Worm (Caenorhabditis elegans) whole organism, L4 larva: Measurements from ENCODE around the gene wrt-4.

ENCODE experiments used
- D1046.2 ChIP-seq: fragments of 200-800 bp; sonication (Bioruptor generic); IDR thresholded peaks from 2 replicates; pipeline ENCODE4 v1.3.6; 2022; ENCODE audit warnings: missing genetic modification characterization, missing compliant biosample characterization
- F26F4.8 ChIP-seq: fragments of 200-800 bp; sonication (Bioruptor generic); conservative IDR thresholded peaks from 2 replicates; pipeline ENCODE4 v1.3.6; 2022; ENCODE audit warnings: missing genetic modification characterization, missing compliant biosample characterization
- F37D6.2 ChIP-seq: sonication (generic microtip); optimal IDR thresholded peaks from 2 replicates; lab custom pipeline; 2016; ENCODE audit warnings: mild to moderate bottlenecking, missing genetic modification characterization, missing compliant biosample characterization
- F49E8.2 ChIP-seq: sonication (generic microtip); optimal IDR thresholded peaks from 2 replicates; lab custom pipeline; 2016; ENCODE audit warnings: missing compliant biosample characterization, mild to moderate bottlenecking, missing genetic modification characterization, borderline replicate concordance
- Y48G9A.11 ChIP-seq: fragments of 200-800 bp; sonication (Bioruptor generic); IDR thresholded peaks from 2 replicates; pipeline ENCODE4 v1.3.6; 2022; ENCODE audit warnings: missing genetic modification reagents, missing genetic modification characterization, missing compliant biosample characterization
- aha-1 ChIP-seq: fragments of 150-350 bp; peaks from one replicate; lab custom pipeline; 2014; ENCODE audit warnings: missing biosample characterization, missing genetic modification characterization
- attf-4 ChIP-seq: sonication (generic microtip); optimal IDR thresholded peaks from 3 replicates; lab custom pipeline; 2017; ENCODE audit warnings: missing biosample characterization, missing genetic modification characterization
- ceh-20 ChIP-seq: fragments of 200-800 bp; sonication (Bioruptor generic); IDR thresholded peaks from 2 replicates; pipeline ENCODE4 v1.3.6; 2022; ENCODE audit warnings: missing genetic modification reagents, missing genetic modification characterization, missing compliant biosample characterization
- dpl-1 ChIP-seq: fragments of 150-350 bp; optimal IDR thresholded peaks from 2 replicates; lab custom pipeline; 2014; ENCODE audit warnings: missing biosample characterization, missing genetic modification reagents, missing genetic modification characterization
- egl-43 ChIP-seq: fragments of 200-800 bp; sonication (Bioruptor generic); IDR thresholded peaks from 2 replicates; pipeline ENCODE4 v1.3.6; 2022; ENCODE audit warnings: missing genetic modification reagents, missing genetic modification characterization, missing compliant biosample characterization
- gei-8 ChIP-seq: fragments of 200-800 bp; sonication (Bioruptor generic); optimal IDR thresholded peaks from 2 replicates; lab custom pipeline; 2018; ENCODE audit warnings: mild to moderate bottlenecking, missing genetic modification characterization, missing compliant biosample characterization
- hlh-11 ChIP-seq: fragments of 200-800 bp; sonication (Bioruptor generic); optimal IDR thresholded peaks from 2 replicates; lab custom pipeline; 2018; ENCODE audit warnings: mild to moderate bottlenecking, missing genetic modification characterization, missing compliant biosample characterization
- hlh-30 ChIP-seq: sonication (generic microtip); optimal IDR thresholded peaks from 2 replicates; lab custom pipeline; 2017; ENCODE audit warnings: antibody characterized with exemption, mild to moderate bottlenecking, missing genetic modification characterization, missing compliant biosample characterization; ENCODE audit not compliant: insufficient read depth
- jun-1 ChIP-seq: fragments of 150-350 bp; optimal IDR thresholded peaks from 2 replicates; lab custom pipeline; 2014; ENCODE audit warnings: missing biosample characterization, missing genetic modification reagents, missing genetic modification characterization
- lim-7 ChIP-seq: fragments of 200-800 bp; sonication (Bioruptor generic); IDR thresholded peaks from 2 replicates; pipeline ENCODE4 v1.3.6; 2022; ENCODE audit warnings: missing genetic modification characterization, missing compliant biosample characterization
- lin-1 ChIP-seq: fragments of 200-800 bp; sonication (Bioruptor generic); IDR thresholded peaks from 2 replicates; pipeline ENCODE4 v1.3.6; 2022; ENCODE audit warnings: missing genetic modification reagents, missing genetic modification characterization, missing compliant biosample characterization
- lin-39 ChIP-seq: fragments of 150-350 bp; optimal IDR thresholded peaks from 2 replicates; lab custom pipeline; 2014; ENCODE audit warnings: missing biosample characterization, missing genetic modification reagents, missing genetic modification characterization
- mep-1 ChIP-seq: fragments of 150-350 bp; sonication (generic microtip); optimal IDR thresholded peaks from 3 replicates; lab custom pipeline; 2014; ENCODE audit warnings: missing biosample characterization, missing genetic modification characterization
- mxl-2 ChIP-seq: fragments of 200-800 bp; sonication (Bioruptor generic); conservative IDR thresholded peaks from 2 replicates; pipeline ENCODE4 v1.3.6; 2022; ENCODE audit warnings: missing genetic modification reagents, missing genetic modification characterization, missing compliant biosample characterization
- nhr-102 ChIP-seq: sonication (generic microtip); optimal IDR thresholded peaks from 2 replicates; lab custom pipeline; 2016; ENCODE audit warnings: mild to moderate bottlenecking, missing genetic modification characterization, moderate library complexity, missing compliant biosample characterization
- nhr-111 ChIP-seq: fragments of 200-800 bp; sonication (Bioruptor generic); optimal IDR thresholded peaks from 2 replicates; lab custom pipeline; 2018; ENCODE audit warnings: mild to moderate bottlenecking, missing genetic modification characterization, missing compliant biosample characterization
- nhr-25 ChIP-seq: sonication (generic microtip); optimal IDR thresholded peaks from 2 replicates; lab custom pipeline; 2017; ENCODE audit warnings: missing genetic modification characterization, mild to moderate bottlenecking, missing compliant biosample characterization, antibody characterized with exemption, moderate library complexity, borderline replicate concordance; ENCODE audit not compliant: insufficient read depth
- nhr-28 ChIP-seq: fragments of 150-350 bp; optimal IDR thresholded peaks from 2 replicates; lab custom pipeline; 2014; ENCODE audit warnings: missing biosample characterization, missing genetic modification characterization
- nhr-41 ChIP-seq: fragments of 200-800 bp; sonication (Bioruptor generic); IDR thresholded peaks from 2 replicates; pipeline ENCODE4 v1.3.6; 2022; ENCODE audit warnings: missing genetic modification reagents, missing genetic modification characterization, missing compliant biosample characterization
- nhr-6 ChIP-seq: fragments of 150-350 bp; optimal IDR thresholded peaks from 2 replicates; lab custom pipeline; 2014; ENCODE audit warnings: missing biosample characterization, missing genetic modification characterization
- nhr-76 ChIP-seq: fragments of 150-350 bp; optimal IDR thresholded peaks from 2 replicates; lab custom pipeline; 2014; ENCODE audit warnings: missing biosample characterization, missing genetic modification characterization
- pha-4 ChIP-seq, 2 experiments: fragments of 150-350 bp in 1 of 2; fragments of 200-800 bp in 1 of 2; sonication (Bioruptor generic) in 1 of 2; IDR thresholded peaks in 1 of 2; optimal IDR thresholded peaks in 1 of 2; 2 replicates each; pipeline versions ENCODE4 v1.3.6 to Lab custom; 2014 to 2022; ENCODE audit warnings: missing genetic modification characterization in 2 of 2, missing genetic modification reagents in 2 of 2, missing biosample characterization in 1 of 2, missing compliant biosample characterization in 1 of 2
- rbr-2 ChIP-seq: sonication (generic microtip); optimal IDR thresholded peaks from 2 replicates; lab custom pipeline; 2016; ENCODE audit warnings: missing genotype, missing genetic modification characterization, missing compliant biosample characterization
- saeg-2 ChIP-seq: fragments of 200-800 bp; sonication (Bioruptor generic); IDR thresholded peaks from 2 replicates; pipeline ENCODE4 v1.3.6; 2022; ENCODE audit warnings: missing genetic modification reagents, missing genetic modification characterization, missing compliant biosample characterization
- sdz-12 ChIP-seq: fragments of 200-800 bp; sonication (Bioruptor generic); optimal IDR thresholded peaks from 2 replicates; lab custom pipeline; 2018; ENCODE audit warnings: mild to moderate bottlenecking, missing genetic modification characterization, missing compliant biosample characterization
- skn-1 ChIP-seq: fragments of 150-350 bp; optimal IDR thresholded peaks from 2 replicates; lab custom pipeline; 2014; ENCODE audit warnings: missing biosample characterization, missing genetic modification characterization
- snpc-1.2 ChIP-seq: fragments of 200-800 bp; sonication (Bioruptor generic); IDR thresholded peaks from 2 replicates; pipeline ENCODE4 v1.3.6; 2022; ENCODE audit warnings: missing genetic modification reagents, missing genetic modification characterization, missing compliant biosample characterization
- tra-1 ChIP-seq: fragments of 200-800 bp; sonication (Bioruptor generic); IDR thresholded peaks from 2 replicates; pipeline ENCODE4 v1.3.6; 2022; ENCODE audit warnings: missing genetic modification reagents, missing genetic modification characterization, missing compliant biosample characterization
- unc-62 ChIP-seq, 3 experiments: fragments of 150-350 bp in 1 of 3; sonication (generic microtip); optimal IDR thresholded peaks in 2 of 3; peaks in 1 of 3; 1 replicate in 1 of 3; 2 replicates in 2 of 3; lab custom pipeline; 2014 to 2017; ENCODE audit warnings: missing biosample characterization in 3 of 3, missing genetic modification characterization in 3 of 3, missing genetic modification reagents in 3 of 3, missing genotype in 1 of 3
- vab-7 ChIP-seq: fragments of 200-800 bp; sonication (Bioruptor generic); IDR thresholded peaks from 2 replicates; pipeline ENCODE4 v1.3.6; 2022; ENCODE audit warnings: missing genetic modification reagents, missing genetic modification characterization, missing compliant biosample characterization
- zag-1 ChIP-seq: fragments of 150-350 bp; optimal IDR thresholded peaks from 2 replicates; lab custom pipeline; 2014; ENCODE audit warnings: missing biosample characterization, missing genetic modification characterization
- zip-11 ChIP-seq: fragments of 200-800 bp; sonication (Bioruptor generic); IDR thresholded peaks from 2 replicates; pipeline ENCODE4 v1.3.6; 2022; ENCODE audit warnings: missing genetic modification characterization, missing compliant biosample characterization
- ztf-11 ChIP-seq: fragments of 150-350 bp; optimal IDR thresholded peaks from 2 replicates; lab custom pipeline; 2014; ENCODE audit warnings: missing biosample characterization, missing genetic modification characterization

Gene wrt-4

DNA sequence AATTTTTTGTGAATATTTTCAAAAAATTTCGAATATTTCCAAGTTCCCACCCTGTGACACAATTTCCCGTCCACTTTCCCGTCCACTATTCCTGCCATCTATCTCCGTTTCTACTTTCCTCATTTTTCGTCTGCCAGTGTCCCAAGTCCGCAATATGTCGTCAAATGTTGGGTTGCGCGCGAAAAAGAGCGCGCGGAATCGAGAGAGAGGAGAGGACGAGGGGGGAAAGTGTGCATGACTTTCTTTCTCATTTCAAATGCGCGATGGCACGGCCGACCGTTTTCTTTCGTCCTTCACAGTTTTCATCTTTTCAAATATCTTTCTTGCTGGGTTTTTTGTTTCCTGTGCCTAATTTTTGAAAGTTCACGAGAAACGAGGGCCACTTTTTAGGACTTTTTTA, 32.1 kb downstream of the wrt-4 start (continued):
- peak; percentile 89 for TF ChIP-seq hlh-30 (tag; lab: Kevin White, UChicago)
- TF ChIP-seq saeg-2 (GFP tag; lab: Robert Waterston, UW), result no peak
- TF ChIP-seq ceh-20 (GFP tag; lab: Robert Waterston, UW), result no peak
- TF ChIP-seq hlh-11 (tag; lab: Kevin White, UChicago), result peak; percentile 54
- no peak for TF ChIP-seq nhr-41
- no peak for TF ChIP-seq pha-4 (GFP tag; IDR thresholded peaks at IDR 0.05; lab: Robert Waterston, UW)
- TF ChIP-seq pha-4 (tag; optimal IDR thresholded peaks at IDR 0.05; lab: Kevin White, UChicago), result no peak
- no peak for TF ChIP-seq vab-7 (GFP tag; lab: Robert Waterston, UW)
- TF ChIP-seq gei-8 (GFP tag; lab: Kevin White, UChicago), result no peak
- TF ChIP-seq zip-11, result no peak
- no peak for TF ChIP-seq attf-4 (tag; lab: Kevin White, UChicago)
- TF ChIP-seq F37D6.2 (tag; lab: Kevin White, UChicago), result no peak
- TF ChIP-seq Y48G9A.11, result no peak
- TF ChIP-seq nhr-76 (tag; lab: Kevin White, UChicago), result no peak
- TF ChIP-seq nhr-6, result no peak
- TF ChIP-seq F49E8.2, result no peak
- TF ChIP-seq aha-1, result peak; percentile 89
- TF ChIP-seq jun-1 (tag; lab: Kevin White, UChicago), result no peak
- no peak for TF ChIP-seq nhr-25 (tag; lab: Kevin White, UChicago)
- TF ChIP-seq lin-39 (tag; lab: Kevin White, UChicago), result no peak
- TF ChIP-seq nhr-102 (tag; lab: Kevin White, UChicago), result no peak
- no peak for TF ChIP-seq D1046.2 (GFP tag; lab: Robert Waterston, UW)
- no peak for TF ChIP-seq mxl-2 (GFP tag; lab: Robert Waterston, UW)
- TF ChIP-seq mep-1 (tag; lab: Kevin White, UChicago), result no peak
- TF ChIP-seq lin-1, result no peak
- TF ChIP-seq tra-1, result no peak
- TF ChIP-seq F26F4.8 (GFP tag; lab: Robert Waterston, UW), result no peak
- TF ChIP-seq lim-7, result no peak
- no peak for TF ChIP-seq nhr-111 (GFP tag; lab: Kevin White, UChicago)
- TF ChIP-seq sdz-12 (GFP tag; lab: Kevin White, UChicago), result no peak
- TF ChIP-seq skn-1 (tag; lab: Kevin White, UChicago), result no peak
- no peak for TF ChIP-seq ztf-11 (tag; lab: Kevin White, UChicago)
- peak; percentile 65 for TF ChIP-seq dpl-1 (GFP tag; lab: Kevin White, UChicago)
- TF ChIP-seq rbr-2 (tag; lab: Kevin White, UChicago), result peak; percentile 11
- TF ChIP-seq, all 104 proteins: peak for 16

DNA sequence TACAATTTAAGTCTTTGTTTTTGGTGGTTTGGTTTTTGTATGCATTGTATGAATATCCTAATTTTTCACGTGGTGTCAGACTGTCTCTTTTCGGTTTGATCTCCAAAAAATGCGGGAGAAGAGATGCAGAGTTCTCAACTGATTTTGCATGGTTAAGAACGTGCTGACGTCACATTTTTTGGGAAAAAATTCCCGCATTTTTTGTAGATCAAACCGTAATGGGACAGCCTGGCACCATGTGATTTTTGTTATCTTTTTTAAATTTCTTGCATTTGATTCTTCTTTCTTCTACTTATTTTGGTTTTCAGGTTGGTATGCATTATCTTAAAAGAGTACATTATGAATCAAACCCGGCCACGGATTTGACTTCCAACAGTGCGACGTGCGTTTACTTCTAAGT, 35.7 kb downstream of the wrt-4 start, which contains the start of gene ZK662.5:
Gene ZK662.5 (plus strand): TSS at position 301 of the 400 bp plus-strand sequence.
- TF ChIP-seq nhr-28 (tag; lab: Kevin White, UChicago), result no peak

DNA sequence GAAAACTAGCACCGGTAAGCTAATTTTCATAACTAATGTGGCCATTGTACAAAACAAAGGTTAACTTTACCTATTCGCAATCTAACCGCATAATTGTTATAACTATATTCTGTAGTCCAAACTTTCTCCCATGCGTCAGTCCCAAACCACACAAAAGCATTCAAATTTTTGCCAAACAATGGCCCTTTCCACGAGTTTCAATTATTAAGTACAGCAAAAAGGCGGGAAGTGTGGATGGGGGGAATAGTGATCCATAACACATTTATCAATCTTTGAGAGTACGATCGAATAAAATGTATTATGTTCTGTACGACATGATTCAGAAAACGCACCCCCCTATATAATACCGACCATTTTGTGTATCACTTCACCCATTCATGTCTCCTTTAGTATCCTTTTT, 38.7 kb downstream of the wrt-4 start, which contains the start of gene ZK662.6:
Gene ZK662.6 (plus strand): TSS at position 301 of the 400 bp plus-strand sequence.
- TF ChIP-seq unc-62 (GFP tag; optimal IDR thresholded peaks at IDR 0.05 in 1 of 2; lab: Kevin White, UChicago) (peak in 1 of 2 experiments; percentile 47), unc-62 (tag; optimal IDR thresholded peaks at IDR 0.05; lab: Kevin White, UChicago) (no peak), lim-7 (no peak)

DNA sequence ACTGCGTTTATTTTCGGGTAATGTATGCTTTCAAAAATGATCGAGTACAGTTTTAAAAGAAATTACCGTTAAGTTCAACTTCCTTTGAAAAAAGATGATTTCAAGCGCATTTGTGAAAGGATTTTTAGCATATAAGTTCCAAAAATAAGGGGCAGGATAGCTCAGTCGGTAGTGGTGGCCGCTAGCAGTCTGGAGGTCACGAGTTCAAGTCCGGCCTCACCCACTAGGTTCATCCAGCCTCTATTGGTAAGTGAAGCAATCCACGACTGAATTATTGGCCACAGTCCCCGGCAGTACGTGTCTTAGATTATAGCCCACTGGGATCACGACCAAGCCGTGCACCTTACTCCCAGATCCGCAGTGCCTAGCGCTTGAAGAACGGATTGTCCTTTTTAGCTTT, 40.1 kb downstream of the wrt-4 start:
- TF ChIP-seq snpc-1.2 (peak; percentile 62; the same call in 1 of the 2 replicates), zag-1 (no peak), aha-1 (peak; percentile 85), egl-43 (GFP tag; lab: Robert Waterston, UW) (peak; percentile 53; the same call in 1 of the 2 replicates)
- TF ChIP-seq, all 104 proteins: peak for 3
